Fruit fly (Drosophila melanogaster) whole organism: Measurements from ENCODE around the gene Alp10.

Experiments
- CG8478 ChIP-seq: fragments of >200 bp; optimal IDR thresholded peaks from 2 replicates; lab custom pipeline; 2018; ENCODE audit warnings: inconsistent platforms
- Dll ChIP-seq: fragments of >200 bp; optimal IDR thresholded peaks from 2 replicates; lab custom pipeline; 2017
- EcR ChIP-seq, 2 experiments: fragments of >200 bp; optimal IDR thresholded peaks; 2 replicates each; lab custom pipeline; 2017; ENCODE audit warnings: missing biosample characterization in 2 of 2, missing genetic modification characterization in 2 of 2, missing genetic modification reagents in 2 of 2
- pan ChIP-seq: fragments of >200 bp; optimal IDR thresholded peaks from 2 replicates; lab custom pipeline; 2017
- psq ChIP-seq: fragments of >200 bp; optimal IDR thresholded peaks from 2 replicates; lab custom pipeline; 2017
- usp ChIP-seq: fragments of >200 bp; optimal IDR thresholded peaks from 2 replicates; lab custom pipeline; 2017; ENCODE audit warnings: missing biosample characterization, missing genetic modification characterization, mixed read lengths

Gene Alp10

dm6 chr3L:5594853-5595593 lies at the start of gene Alp10, which contains the start of gene Alp9:
Gene Alp10 (minus strand): TSS chr3L:5595272.
Gene Alp9 (plus strand): TSS chr3L:5595542.
- TF ChIP-seq CG8478 (lab: Kevin White, UChicago) = no peak
- TF ChIP-seq psq = no peak
- TF ChIP-seq usp (GFP tag; lab: Kevin White, UChicago) = no peak

dm6 chr3L:5643733-5644132 lies 48.7 kb upstream of the Alp10 start:
- TF ChIP-seq Dll (no peak), pan (no peak), CG8478 (lab: Kevin White, UChicago) (no peak), psq (no peak), usp (GFP tag; lab: Kevin White, UChicago) (no peak), EcR (GFP tag; optimal IDR thresholded peaks at IDR 0.05; lab: Kevin White, UChicago) (no peak)

dm6 chr3L:5642837-5643236 lies 47.8 kb upstream of the Alp10 start:
- TF ChIP-seq psq (no peak), usp (GFP tag; lab: Kevin White, UChicago) (no peak), Dll (no peak), pan (no peak), CG8478 (lab: Kevin White, UChicago) (no peak), EcR (GFP tag; optimal IDR thresholded peaks at IDR 0.05; lab: Kevin White, UChicago) (no peak)

- TF ChIP-seq pan (no peak), EcR (GFP tag; optimal IDR thresholded peaks at IDR 0.05; lab: Kevin White, UChicago) (no peak), usp (GFP tag; lab: Kevin White, UChicago) (no peak), psq (no peak), CG8478 (lab: Kevin White, UChicago) (no peak), Dll (no peak)
Measured at dm6 chr3L:5641547-5641946, 46.5 kb upstream of the Alp10 start.

- TF ChIP-seq psq (no peak), CG8478 (lab: Kevin White, UChicago) (no peak), usp (GFP tag; lab: Kevin White, UChicago) (no peak), pan (no peak), EcR (GFP tag; optimal IDR thresholded peaks at IDR 0.05; lab: Kevin White, UChicago) (no peak), Dll (no peak)
Measured at dm6 chr3L:5641120-5641519, 46.0 kb upstream of the Alp10 start.

dm6 chr3L:5640689-5641088 lies 45.6 kb upstream of the Alp10 start:
- TF ChIP-seq CG8478 (lab: Kevin White, UChicago) (no peak), usp (GFP tag; lab: Kevin White, UChicago) (no peak), pan (no peak), psq (no peak), Dll (no peak), EcR (GFP tag; optimal IDR thresholded peaks at IDR 0.05; lab: Kevin White, UChicago) (no peak)

- TF ChIP-seq EcR (GFP tag; optimal IDR thresholded peaks at IDR 0.05; lab: Kevin White, UChicago) (peak in 1 of 2 experiments; percentile 50), CG8478 (lab: Kevin White, UChicago) (no peak)
Measured at dm6 chr3L:5639474-5639873, 44.4 kb upstream of the Alp10 start.

dm6 chr3L:5638542-5639045 lies 43.5 kb upstream of the Alp10 start:
- TF ChIP-seq Dll = no peak
- TF ChIP-seq pan = no peak
- TF ChIP-seq CG8478 (lab: Kevin White, UChicago) = no peak
- TF ChIP-seq psq = no peak
- TF ChIP-seq usp (GFP tag; lab: Kevin White, UChicago) = no peak
- no peak for TF ChIP-seq EcR (GFP tag; optimal IDR thresholded peaks at IDR 0.05; lab: Kevin White, UChicago)

- no peak for TF ChIP-seq psq
- TF ChIP-seq CG8478 (lab: Kevin White, UChicago) = no peak
- no peak for TF ChIP-seq usp (GFP tag; lab: Kevin White, UChicago)
- no peak for TF ChIP-seq Dll
- TF ChIP-seq pan = no peak
- TF ChIP-seq EcR (GFP tag; optimal IDR thresholded peaks at IDR 0.05; lab: Kevin White, UChicago) = no peak
Measured at dm6 chr3L:5637477-5637876, 42.4 kb upstream of the Alp10 start.

dm6 chr3L:5635237-5636025 lies 40.4 kb upstream of the Alp10 start:
- TF ChIP-seq EcR (GFP tag; optimal IDR thresholded peaks at IDR 0.05; lab: Kevin White, UChicago) = peak in 1 of 2 experiments; percentile 53
- no peak for TF ChIP-seq Dll

dm6 chr3L:5634188-5634894 lies 39.3 kb upstream of the Alp10 start:
- TF ChIP-seq Dll (no peak), CG8478 (lab: Kevin White, UChicago) (no peak), usp (GFP tag; lab: Kevin White, UChicago) (no peak), psq (no peak), pan (no peak), EcR (GFP tag; optimal IDR thresholded peaks at IDR 0.05; lab: Kevin White, UChicago) (peak; percentile 80 to 97)
